Fruit fly (Drosophila melanogaster) whole organism, adult: ENCODE data around the gene CG13896.

Source experiments
- CG12768 ChIP-seq: fragments of 200-800 bp; sonication (Bioruptor generic); optimal IDR thresholded peaks from 2 replicates; lab custom pipeline; 2017; ENCODE audit warnings: missing biosample characterization, missing genetic modification characterization, mild to moderate bottlenecking, moderate library complexity, missing genetic modification reagents
- CG5204 ChIP-seq: fragments of 200-800 bp; sonication (Bioruptor generic); optimal IDR thresholded peaks from 2 replicates; lab custom pipeline; 2016; ENCODE audit warnings: missing biosample characterization, missing genetic modification characterization
- CG7045 ChIP-seq: fragments of 200-800 bp; sonication (Bioruptor generic); optimal IDR thresholded peaks from 2 replicates; lab custom pipeline; 2017; ENCODE audit warnings: missing biosample characterization, mild to moderate bottlenecking, missing genetic modification characterization
- Hr96 ChIP-seq: fragments of 200-800 bp; sonication (Bioruptor generic); optimal IDR thresholded peaks from 2 replicates; lab custom pipeline; 2016; ENCODE audit warnings: missing biosample characterization, missing genetic modification characterization
- Mnt ChIP-seq: fragments of 200-800 bp; sonication (Bioruptor generic); optimal IDR thresholded peaks from 2 replicates; lab custom pipeline; 2016; ENCODE audit warnings: missing biosample characterization, mild to moderate bottlenecking, missing genetic modification characterization
- bab1 ChIP-seq: fragments of 200-800 bp; sonication (Bioruptor generic); optimal IDR thresholded peaks from 3 replicates; lab custom pipeline; 2019; ENCODE audit warnings: missing biosample characterization, mild to moderate bottlenecking, missing genetic modification characterization, moderate library complexity
- cnc ChIP-seq, 2 experiments: fragments of >200 bp; optimal IDR thresholded peaks; 2 replicates each; lab custom pipeline; 2017
- kay ChIP-seq: fragments of 200-800 bp; sonication (Bioruptor generic); peaks from one replicate; lab custom pipeline; 2016; ENCODE audit warnings: missing biosample characterization, missing genetic modification characterization, borderline replicate concordance

dm6 chr3L:697724-698123, 13.9 kb downstream of the CG13896 start:
- TF ChIP-seq kay (GFP tag; lab: Kevin White, UChicago), result no peak
- no peak for TF ChIP-seq bab1
- no peak for TF ChIP-seq CG7045 (GFP tag; lab: Kevin White, UChicago)
- TF ChIP-seq CG12768 (GFP tag; lab: Kevin White, UChicago), result no peak
- no peak for TF ChIP-seq cnc (optimal IDR thresholded peaks at IDR 0.05; lab: Kevin White, UChicago)
- no peak for TF ChIP-seq CG5204 (GFP tag; lab: Kevin White, UChicago)
- TF ChIP-seq Hr96 (GFP tag; lab: Kevin White, UChicago), result no peak
- TF ChIP-seq Mnt (GFP tag; lab: Kevin White, UChicago), result no peak
